Fruit fly (Drosophila melanogaster) whole organism, pupa: ENCODE measurements around the gene CG11069.

Experiments
- CG10348 ChIP-seq: fragments of 200-800 bp; sonication (Bioruptor generic); IDR thresholded peaks from 2 replicates; pipeline ENCODE4 v1.3.6; 2022; ENCODE audit warnings: missing biosample characterization, missing genetic modification characterization
- CG12605 ChIP-seq: fragments of 200-800 bp; sonication (Bioruptor generic); IDR thresholded peaks from 2 replicates; pipeline ENCODE4 v1.3.6; 2022; ENCODE audit warnings: missing biosample characterization, missing genetic modification characterization
- CG13204 ChIP-seq: fragments of 200-800 bp; sonication (Bioruptor generic); optimal IDR thresholded peaks from 2 replicates; lab custom pipeline; 2018; ENCODE audit warnings: missing biosample characterization, mild to moderate bottlenecking, missing genetic modification characterization, moderate library complexity
- CG14655 ChIP-seq: fragments of 200-800 bp; sonication (Bioruptor generic); optimal IDR thresholded peaks from 3 replicates; lab custom pipeline; 2017; ENCODE audit warnings: mild to moderate bottlenecking, missing biosample characterization, missing genetic modification reagents, missing genetic modification characterization
- CG15710 ChIP-seq: fragments of 200-800 bp; sonication (Bioruptor generic); optimal IDR thresholded peaks from 2 replicates; lab custom pipeline; 2018; ENCODE audit warnings: missing biosample characterization, mild to moderate bottlenecking, missing genetic modification characterization, moderate library complexity
- CG17806 ChIP-seq: fragments of 200-800 bp; sonication (Bioruptor generic); optimal IDR thresholded peaks from 2 replicates; lab custom pipeline; 2018; ENCODE audit warnings: missing biosample characterization, mild to moderate bottlenecking, missing genetic modification characterization, moderate library complexity
- CG32121 ChIP-seq: fragments of 200-800 bp; sonication (Bioruptor generic); IDR thresholded peaks from 2 replicates; pipeline ENCODE4 v1.3.6; 2022; ENCODE audit warnings: missing biosample characterization, missing genetic modification characterization
- CG34367 ChIP-seq: fragments of 200-800 bp; sonication (Bioruptor generic); optimal IDR thresholded peaks from 2 replicates; lab custom pipeline; 2018; ENCODE audit warnings: missing biosample characterization, mild to moderate bottlenecking, missing genetic modification characterization
- CG4496 ChIP-seq: fragments of 200-800 bp; sonication (Bioruptor generic); IDR thresholded peaks from 3 replicates; pipeline ENCODE4 v1.3.6; 2022; ENCODE audit warnings: missing biosample characterization, missing genetic modification characterization
- CG8159 ChIP-seq: fragments of 200-800 bp; sonication (Bioruptor generic); optimal IDR thresholded peaks from 3 replicates; lab custom pipeline; 2018; ENCODE audit warnings: missing biosample characterization, mild to moderate bottlenecking, missing genetic modification characterization, moderate library complexity
- CG8301 ChIP-seq: fragments of 200-800 bp; sonication (Bioruptor generic); optimal IDR thresholded peaks from 2 replicates; lab custom pipeline; 2018; ENCODE audit warnings: missing biosample characterization, mild to moderate bottlenecking, missing genetic modification characterization
- CG9948 ChIP-seq: fragments of 200-800 bp; sonication (Bioruptor generic); optimal IDR thresholded peaks from 2 replicates; lab custom pipeline; 2018; ENCODE audit warnings: missing biosample characterization, mild to moderate bottlenecking, missing genetic modification characterization, moderate library complexity
- D1 ChIP-seq: fragments of 200-800 bp; sonication (Bioruptor generic); optimal IDR thresholded peaks from 2 replicates; lab custom pipeline; 2018; ENCODE audit warnings: missing biosample characterization, mild to moderate bottlenecking, missing genetic modification characterization, moderate library complexity
- EcR ChIP-seq: fragments of 200-800 bp; sonication (Bioruptor generic); optimal IDR thresholded peaks from 3 replicates; lab custom pipeline; 2019; ENCODE audit warnings: missing biosample characterization, missing genetic modification characterization, mild to moderate bottlenecking, moderate library complexity, missing genetic modification reagents
- Ets98B ChIP-seq: fragments of 200-800 bp; sonication (Bioruptor generic); IDR thresholded peaks from 2 replicates; pipeline ENCODE4 v1.3.6; 2022; ENCODE audit warnings: missing biosample characterization, missing genetic modification characterization
- Pif1A ChIP-seq: fragments of 200-800 bp; sonication (Bioruptor generic); optimal IDR thresholded peaks from 3 replicates; lab custom pipeline; 2016; ENCODE audit warnings: missing biosample characterization, missing genetic modification characterization
- Pif1B ChIP-seq: fragments of 200-800 bp; sonication (Bioruptor generic); optimal IDR thresholded peaks from 3 replicates; lab custom pipeline; 2016; ENCODE audit warnings: missing biosample characterization, missing genetic modification characterization
- Snoo ChIP-seq: fragments of 200-800 bp; sonication (Bioruptor generic); optimal IDR thresholded peaks from 3 replicates; lab custom pipeline; 2017; ENCODE audit warnings: missing biosample characterization, mild to moderate bottlenecking, missing genetic modification characterization, inconsistent platforms
- fd96Ca ChIP-seq: fragments of 200-800 bp; sonication (Bioruptor generic); IDR thresholded peaks from 3 replicates; pipeline ENCODE4 v1.3.6; 2022; ENCODE audit warnings: missing biosample characterization, missing genetic modification characterization
- gl ChIP-seq: fragments of 200-800 bp; sonication (Bioruptor generic); optimal IDR thresholded peaks from 2 replicates; lab custom pipeline; 2018; ENCODE audit warnings: missing biosample characterization, mild to moderate bottlenecking, missing genetic modification characterization
- rn ChIP-seq: fragments of 200-800 bp; sonication (Bioruptor generic); IDR thresholded peaks from 2 replicates; pipeline ENCODE4 v1.3.6; 2022; ENCODE audit warnings: missing biosample characterization, missing genetic modification characterization

CG11069 gene

DNA sequence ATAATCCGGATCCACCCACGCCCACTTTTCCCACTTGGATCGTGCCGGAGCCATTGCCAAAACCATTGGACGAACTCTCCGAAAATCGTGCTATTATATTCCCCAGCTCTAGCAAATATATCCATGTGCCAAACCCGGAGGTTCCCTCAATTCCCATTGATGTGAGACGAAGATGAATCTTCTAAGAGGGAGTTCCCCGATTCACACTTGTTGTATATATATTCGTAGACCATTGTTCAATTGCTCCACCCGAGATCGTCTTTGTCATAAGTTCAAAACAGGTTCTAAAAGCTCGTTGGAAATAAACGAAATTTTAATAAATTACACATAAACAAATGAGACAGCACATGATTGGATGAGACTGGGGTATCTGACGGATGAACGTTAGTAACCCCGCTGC is 30.6 kb upstream of the CG11069 start:
- TF ChIP-seq CG13204 (GFP tag; lab: Kevin White, UChicago), result no peak
- no peak for TF ChIP-seq CG15710
- TF ChIP-seq CG32121, result no peak
- no peak for TF ChIP-seq Pif1A
- TF ChIP-seq Ets98B, result no peak

DNA sequence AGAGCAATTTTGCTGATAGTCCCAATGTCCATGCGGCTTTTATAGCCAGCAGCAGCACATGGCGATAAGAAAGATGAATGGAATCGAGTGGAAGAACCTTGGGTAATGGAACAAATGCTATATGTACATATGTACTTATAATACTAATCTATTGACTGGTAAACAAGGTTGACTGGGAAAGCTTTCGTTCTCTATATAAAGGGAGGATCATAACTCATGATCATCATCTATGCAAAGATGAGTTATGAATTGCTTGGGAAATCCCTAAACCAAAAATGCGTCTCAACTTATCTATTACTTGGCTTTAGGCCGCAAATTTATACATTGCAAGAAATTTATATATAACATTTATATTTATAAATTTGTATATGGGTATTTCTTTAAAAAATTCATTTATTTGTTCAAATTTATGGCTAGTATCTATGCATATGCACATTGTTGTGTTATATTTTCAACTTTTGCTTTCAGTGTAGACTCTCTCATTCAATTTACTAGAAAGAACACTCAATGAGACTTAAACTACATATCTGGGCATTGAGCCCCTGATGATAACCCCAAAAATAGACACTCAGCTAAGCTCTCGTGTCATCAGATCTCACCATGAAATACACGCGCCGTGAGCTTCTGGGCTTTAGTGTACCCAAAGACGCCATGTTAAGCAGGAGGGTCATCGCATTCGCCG is 29.7 kb upstream of the CG11069 start, which contains the start of the genes Srg1 and Elal:
Gene Srg1 (minus strand): TSS at position 14 of the 682 bp plus-strand sequence.
Gene Elal (plus strand): TSS at position 632 of the 682 bp plus-strand sequence.
- no peak for TF ChIP-seq CG12605 (GFP tag; lab: Robert Waterston, UW)
- TF ChIP-seq CG8301 (tag; lab: Kevin White, UChicago), result no peak
- no peak for TF ChIP-seq EcR
- no peak for TF ChIP-seq CG32121
- TF ChIP-seq CG10348 (GFP tag; lab: Robert Waterston, UW), result no peak
- no peak for TF ChIP-seq fd96Ca (GFP tag; lab: Robert Waterston, UW)
- peak; percentile 4 for TF ChIP-seq CG15710
- TF ChIP-seq CG8159, result peak; percentile 21
- TF ChIP-seq CG4496 (GFP tag; lab: Robert Waterston, UW), result 0 out of 3 replicates have a peak, but pooled peaks have one; percentile 33
- TF ChIP-seq CG13204 (GFP tag; lab: Kevin White, UChicago), result no peak
- peak; percentile 13 for TF ChIP-seq CG17806
- TF ChIP-seq Snoo, result no peak
- TF ChIP-seq gl (tag; lab: Kevin White, UChicago), result no peak
- no peak for TF ChIP-seq rn (GFP tag; lab: Robert Waterston, UW)
- TF ChIP-seq Pif1B, result no peak
- peak; percentile 29 for TF ChIP-seq CG9948 (tag; lab: Kevin White, UChicago)
- TF ChIP-seq CG14655 (GFP tag; lab: Kevin White, UChicago), result no peak
- TF ChIP-seq D1, result no peak
- no peak for TF ChIP-seq Ets98B

DNA sequence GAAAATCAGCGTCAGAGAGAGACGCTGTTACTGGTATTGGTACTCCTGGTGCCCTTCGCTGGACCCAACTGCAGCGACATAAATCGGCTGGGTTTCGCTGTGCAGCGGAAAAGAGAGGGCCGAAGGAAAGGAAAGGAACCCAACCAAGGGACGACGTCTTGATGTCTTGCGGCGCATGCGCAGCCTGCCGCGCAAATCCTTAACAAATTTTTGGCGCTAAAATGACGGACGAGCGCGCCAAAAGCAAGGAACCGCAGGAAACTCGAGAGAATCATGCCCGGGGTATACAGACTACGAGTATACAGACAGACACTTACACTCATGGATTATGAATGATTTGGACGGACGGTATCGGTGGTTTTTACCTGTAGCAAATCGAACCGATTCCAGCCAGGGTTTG is 27.6 kb upstream of the CG11069 start:
- no peak for TF ChIP-seq Ets98B
- no peak for TF ChIP-seq CG34367 (tag; lab: Kevin White, UChicago)
- no peak for TF ChIP-seq CG13204 (GFP tag; lab: Kevin White, UChicago)
- TF ChIP-seq D1, result no peak
- TF ChIP-seq CG32121, result no peak
- TF ChIP-seq CG12605 (GFP tag; lab: Robert Waterston, UW), result no peak
- TF ChIP-seq CG8159, result no peak
- no peak for TF ChIP-seq CG9948 (tag; lab: Kevin White, UChicago)
- no peak for TF ChIP-seq EcR
- TF ChIP-seq CG4496 (GFP tag; lab: Robert Waterston, UW), result no peak
- TF ChIP-seq fd96Ca (GFP tag; lab: Robert Waterston, UW), result no peak
- TF ChIP-seq CG15710, result no peak
- no peak for TF ChIP-seq CG17806
- no peak for TF ChIP-seq CG14655 (GFP tag; lab: Kevin White, UChicago)
- TF ChIP-seq Pif1B, result no peak
- no peak for TF ChIP-seq CG10348 (GFP tag; lab: Robert Waterston, UW)

- no peak for TF ChIP-seq Pif1A
- no peak for TF ChIP-seq CG4496 (GFP tag; lab: Robert Waterston, UW)
- no peak for TF ChIP-seq D1
- TF ChIP-seq CG9948 (tag; lab: Kevin White, UChicago), result no peak
- no peak for TF ChIP-seq CG13204 (GFP tag; lab: Kevin White, UChicago)
- no peak for TF ChIP-seq Ets98B
- TF ChIP-seq CG15710, result no peak
- no peak for TF ChIP-seq CG12605 (GFP tag; lab: Robert Waterston, UW)
- no peak for TF ChIP-seq Snoo
- TF ChIP-seq CG32121, result no peak
- TF ChIP-seq gl (tag; lab: Kevin White, UChicago), result no peak
- no peak for TF ChIP-seq fd96Ca (GFP tag; lab: Robert Waterston, UW)
- no peak for TF ChIP-seq CG34367 (tag; lab: Kevin White, UChicago)
Measured at dm6 chr3R:24867956-24868355, 26.6 kb upstream of the CG11069 start.

DNA sequence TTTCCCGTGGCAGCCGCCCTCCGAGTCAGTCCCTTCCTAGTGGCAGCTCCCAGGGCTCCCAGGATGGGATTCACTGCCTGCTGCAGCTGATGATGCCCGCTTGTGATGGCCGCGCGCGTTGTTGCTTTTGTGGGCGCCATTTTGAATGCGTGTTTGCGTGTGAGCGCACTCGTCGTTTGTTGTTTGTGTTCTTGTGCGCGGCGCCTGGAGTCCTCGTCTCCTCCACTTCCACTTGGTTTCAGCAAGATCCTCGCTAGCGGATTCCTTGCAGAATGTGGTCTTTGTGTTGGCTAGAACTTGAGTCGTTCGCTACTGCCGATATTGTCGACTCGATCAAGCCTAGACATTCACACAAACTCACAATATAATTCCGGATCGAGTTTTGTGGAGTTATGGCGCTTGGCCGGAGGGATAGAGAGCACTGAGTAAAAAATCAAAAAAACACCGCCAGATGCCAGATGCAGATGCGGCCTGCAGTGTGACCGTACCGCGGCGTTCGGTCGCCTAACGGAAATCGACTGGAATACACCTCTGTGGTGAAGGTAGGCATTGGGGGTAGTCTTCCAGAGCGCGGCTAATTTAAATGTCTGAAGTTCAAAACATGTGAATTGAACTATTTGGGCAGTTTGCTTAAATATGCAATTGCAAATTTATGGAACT is 24.0 kb upstream of the CG11069 start, which contains the start of gene CycB3:
Gene CycB3 (minus strand): TSS at position 428 of the 660 bp plus-strand sequence.
- peak; percentile 2 for TF ChIP-seq EcR
- no peak for TF ChIP-seq CG34367 (tag; lab: Kevin White, UChicago)
- TF ChIP-seq CG4496 (GFP tag; lab: Robert Waterston, UW), result no peak
- TF ChIP-seq CG13204 (GFP tag; lab: Kevin White, UChicago), result peak; percentile 14
- peak; percentile 10 for TF ChIP-seq gl (tag; lab: Kevin White, UChicago)
- peak; percentile 33 for TF ChIP-seq Snoo
- TF ChIP-seq CG10348 (GFP tag; lab: Robert Waterston, UW), result no peak
- TF ChIP-seq CG32121, result no peak
- TF ChIP-seq CG15710, result no peak
- TF ChIP-seq, all 21 proteins: peak for 4

- TF ChIP-seq fd96Ca (GFP tag; lab: Robert Waterston, UW), result peak; percentile 93
- no peak for TF ChIP-seq CG14655 (GFP tag; lab: Kevin White, UChicago)
- peak; percentile 81 for TF ChIP-seq CG15710
- peak; percentile 90 for TF ChIP-seq CG32121
- peak; percentile 83 for TF ChIP-seq Snoo
- no peak for TF ChIP-seq EcR
- peak; percentile 94 for TF ChIP-seq Ets98B
- peak; percentile 75 for TF ChIP-seq CG9948 (tag; lab: Kevin White, UChicago)
- TF ChIP-seq CG34367 (tag; lab: Kevin White, UChicago), result peak; percentile 64
- TF ChIP-seq CG4496 (GFP tag; lab: Robert Waterston, UW), result peak; percentile 95
- TF ChIP-seq Pif1A, result no peak
- TF ChIP-seq CG8301 (tag; lab: Kevin White, UChicago), result peak; percentile 74
- peak; percentile 67 for TF ChIP-seq CG10348 (GFP tag; lab: Robert Waterston, UW)
- TF ChIP-seq CG12605 (GFP tag; lab: Robert Waterston, UW), result peak; percentile 54; the same call in 1 of the 2 replicates
- peak; percentile 8 for TF ChIP-seq gl (tag; lab: Kevin White, UChicago)
- TF ChIP-seq D1, result no peak
- peak; percentile 81 for TF ChIP-seq CG17806
- TF ChIP-seq rn (GFP tag; lab: Robert Waterston, UW), result peak; percentile 76
- TF ChIP-seq Pif1B, result peak; percentile 66
- peak; percentile 80 for TF ChIP-seq CG8159
- TF ChIP-seq CG13204 (GFP tag; lab: Kevin White, UChicago), result peak; percentile 70
- TF ChIP-seq, all 21 proteins: peak for 17
Measured at dm6 chr3R:24875939-24876842, 18.4 kb upstream of the CG11069 start, which contains the start of gene CG3744. Gene CG3744, minus strand, starts transcription at chr3R:24876654.
